Fruit fly (Drosophila melanogaster) Kc167 (cell line): Measurements from ENCODE around the gene CCT2.

ENCODE experiments used
- Myc ChIP-seq: fragments of >200 bp; optimal IDR thresholded peaks from 2 replicates; lab custom pipeline; 2017; ENCODE audit warnings: missing external identifiers
- Sin3A ChIP-seq: fragments of >200 bp; optimal IDR thresholded peaks from 2 replicates; lab custom pipeline; 2018; ENCODE audit warnings: missing external identifiers
- h ChIP-seq: fragments of >200 bp; optimal IDR thresholded peaks from 3 replicates; lab custom pipeline; 2018; ENCODE audit warnings: missing external identifiers
- insv ChIP-seq: fragments of >200 bp; optimal IDR thresholded peaks from 3 replicates; lab custom pipeline; 2018; ENCODE audit warnings: missing external identifiers
- psq ChIP-seq: fragments of >200 bp; optimal IDR thresholded peaks from 2 replicates; lab custom pipeline; 2017; ENCODE audit warnings: missing external identifiers
- ttk ChIP-seq: sonication (Bioruptor generic); optimal IDR thresholded peaks from 2 replicates; lab custom pipeline; 2017; ENCODE audit warnings: missing external identifiers

Gene CCT2

dm6 chrX:9089254-9090056 lies at the start of gene CCT2:
Gene CCT2, plus strand, starts transcription at chrX:9089513.
- TF ChIP-seq Myc (lab: Kevin White, UChicago), result no peak
- TF ChIP-seq insv (lab: Kevin White, UChicago), result no peak
- TF ChIP-seq psq (lab: Kevin White, UChicago), result no peak
- no peak for TF ChIP-seq ttk (lab: Kevin White, UChicago)
- TF ChIP-seq Sin3A (lab: Kevin White, UChicago), result no peak
- no peak for TF ChIP-seq h (lab: Kevin White, UChicago)

- TF ChIP-seq ttk (lab: Kevin White, UChicago) (no peak), insv (lab: Kevin White, UChicago) (no peak), h (lab: Kevin White, UChicago) (no peak), Myc (lab: Kevin White, UChicago) (no peak), psq (lab: Kevin White, UChicago) (no peak), Sin3A (lab: Kevin White, UChicago) (no peak)
These were observed 48.5 kb upstream of the CCT2 start for dm6 chrX:9040855-9041254.

- no peak for TF ChIP-seq Myc (lab: Kevin White, UChicago)
- TF ChIP-seq ttk (lab: Kevin White, UChicago), result no peak
These were observed 47.4 kb upstream of the CCT2 start for dm6 chrX:9041789-9042456.

dm6 chrX:9042457-9043045 lies 46.8 kb upstream of the CCT2 start:
- no peak for TF ChIP-seq ttk (lab: Kevin White, UChicago)
- no peak for TF ChIP-seq Myc (lab: Kevin White, UChicago)
- no peak for TF ChIP-seq Sin3A (lab: Kevin White, UChicago)
- no peak for TF ChIP-seq insv (lab: Kevin White, UChicago)
- no peak for TF ChIP-seq psq (lab: Kevin White, UChicago)
- TF ChIP-seq h (lab: Kevin White, UChicago), result no peak

- TF ChIP-seq insv (lab: Kevin White, UChicago), result no peak
- no peak for TF ChIP-seq h (lab: Kevin White, UChicago)
- TF ChIP-seq ttk (lab: Kevin White, UChicago), result no peak
- no peak for TF ChIP-seq Sin3A (lab: Kevin White, UChicago)
- no peak for TF ChIP-seq psq (lab: Kevin White, UChicago)
- TF ChIP-seq Myc (lab: Kevin White, UChicago), result no peak
These were observed 45.4 kb upstream of the CCT2 start for dm6 chrX:9043711-9044505.

dm6 chrX:9044857-9045256 lies 44.5 kb upstream of the CCT2 start:
- TF ChIP-seq ttk (lab: Kevin White, UChicago), result no peak

dm6 chrX:9046383-9046941 lies 42.9 kb upstream of the CCT2 start:
- no peak for TF ChIP-seq Sin3A (lab: Kevin White, UChicago)
- TF ChIP-seq h (lab: Kevin White, UChicago), result no peak
- no peak for TF ChIP-seq psq (lab: Kevin White, UChicago)
- no peak for TF ChIP-seq insv (lab: Kevin White, UChicago)
- TF ChIP-seq ttk (lab: Kevin White, UChicago), result no peak
- TF ChIP-seq Myc (lab: Kevin White, UChicago), result no peak

- TF ChIP-seq h (lab: Kevin White, UChicago) (no peak), Myc (lab: Kevin White, UChicago) (no peak), Sin3A (lab: Kevin White, UChicago) (no peak)
These were observed 42.3 kb upstream of the CCT2 start for dm6 chrX:9046986-9047385.

- no peak for TF ChIP-seq psq (lab: Kevin White, UChicago)
- no peak for TF ChIP-seq h (lab: Kevin White, UChicago)
- no peak for TF ChIP-seq Sin3A (lab: Kevin White, UChicago)
- no peak for TF ChIP-seq Myc (lab: Kevin White, UChicago)
- no peak for TF ChIP-seq ttk (lab: Kevin White, UChicago)
- no peak for TF ChIP-seq insv (lab: Kevin White, UChicago)
These were observed 41.5 kb upstream of the CCT2 start for dm6 chrX:9047725-9048384.

- TF ChIP-seq Myc (lab: Kevin White, UChicago), result no peak
These were observed 40.9 kb upstream of the CCT2 start for dm6 chrX:9048385-9048750.

- TF ChIP-seq ttk (lab: Kevin White, UChicago), result no peak
- no peak for TF ChIP-seq Myc (lab: Kevin White, UChicago)
- no peak for TF ChIP-seq psq (lab: Kevin White, UChicago)
- TF ChIP-seq insv (lab: Kevin White, UChicago), result no peak
- TF ChIP-seq Sin3A (lab: Kevin White, UChicago), result no peak
- TF ChIP-seq h (lab: Kevin White, UChicago), result no peak
These were observed 40.4 kb upstream of the CCT2 start for dm6 chrX:9048941-9049340.
